Worm (Caenorhabditis elegans) whole organism, L1 larva: ENCODE data around the gene W04D2.4.

Source experiments
- fos-1 ChIP-seq: fragments of 150-350 bp; optimal IDR thresholded peaks from 2 replicates; lab custom pipeline; 2014; ENCODE audit warnings: missing biosample characterization, missing genetic modification characterization
- grh-1 ChIP-seq: fragments of 200-800 bp; sonication (Bioruptor generic); IDR thresholded peaks from 2 replicates; pipeline ENCODE4 v1.3.6; 2022; ENCODE audit warnings: missing genetic modification reagents, missing genetic modification characterization, missing compliant biosample characterization
- mep-1 ChIP-seq: fragments of 150-350 bp; optimal IDR thresholded peaks from 2 replicates; lab custom pipeline; 2014; ENCODE audit warnings: missing biosample characterization, missing genetic modification characterization
- nhr-11 ChIP-seq: fragments of 150-350 bp; optimal IDR thresholded peaks from 2 replicates; lab custom pipeline; 2014; ENCODE audit warnings: missing biosample characterization, missing genetic modification characterization
- pqm-1 ChIP-seq: sonication (generic microtip); optimal IDR thresholded peaks from 3 replicates; lab custom pipeline; 2017; ENCODE audit warnings: missing biosample characterization, missing genetic modification characterization
- skn-1 ChIP-seq: fragments of 150-350 bp; optimal IDR thresholded peaks from 2 replicates; lab custom pipeline; 2014; ENCODE audit warnings: missing biosample characterization, missing genetic modification characterization
- unc-98 ChIP-seq: fragments of 200-800 bp; sonication (Bioruptor generic); IDR thresholded peaks from 2 replicates; pipeline ENCODE4 v1.3.6; 2022; ENCODE audit warnings: missing genetic modification characterization, missing compliant biosample characterization

DNA sequence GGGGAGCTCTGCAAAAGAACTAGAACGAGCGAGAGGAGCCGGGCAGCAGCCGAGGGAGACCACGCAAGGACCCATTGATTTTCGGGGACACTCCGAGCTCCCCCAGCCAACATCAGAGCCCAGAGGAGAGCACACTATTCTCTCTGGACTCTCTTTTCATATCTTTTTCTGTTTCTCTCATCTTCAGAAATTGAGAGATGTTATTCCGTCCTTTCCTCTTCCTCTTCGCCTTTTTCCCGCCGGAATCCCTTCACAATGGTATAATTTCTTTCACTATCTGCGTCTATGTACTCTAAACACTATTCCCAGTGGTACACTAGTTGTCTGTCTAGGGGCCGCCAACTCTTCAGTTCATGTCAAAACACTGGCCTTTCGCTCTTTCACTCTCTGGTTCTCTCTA, 32.2 kb downstream of the W04D2.4 start:
- TF ChIP-seq nhr-11 (tag; lab: Kevin White, UChicago) (peak; percentile 49), skn-1 (tag; lab: Kevin White, UChicago) (peak; percentile 45), mep-1 (peak; percentile 77), fos-1 (peak; percentile 22), grh-1 (GFP tag; lab: Robert Waterston, UW) (0 out of 2 replicates have a peak, but pooled peaks have one; percentile 27), pqm-1 (tag; lab: Kevin White, UChicago) (no peak), unc-98 (no peak)
